Worm (Caenorhabditis elegans): ENCODE results near the gene srd-1.

DNA sequence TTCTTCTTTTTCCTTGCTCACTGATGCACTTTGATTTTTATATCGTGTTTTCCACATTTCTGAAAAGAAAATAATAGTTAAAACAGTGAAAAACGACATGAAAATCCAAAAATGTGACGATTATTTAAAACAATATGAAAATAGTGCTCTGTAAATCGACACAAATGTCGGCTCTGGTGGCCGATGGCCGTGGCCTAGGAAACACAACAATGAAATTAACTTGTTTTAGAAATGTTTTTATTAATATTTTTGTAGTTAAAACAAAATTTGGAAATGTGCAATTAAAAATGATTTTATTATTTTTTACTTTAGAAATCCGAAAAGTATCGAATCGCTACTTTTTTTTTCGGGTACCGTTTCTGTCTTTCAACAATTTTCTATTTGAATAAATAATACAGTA lies 18.2 kb upstream of the srd-1 start, which contains the start of gene arv-1:
- TF ChIP-seq ceh-82 (tag; optimal IDR thresholded peaks at IDR 0.05) (no peak), ama-1 (optimal IDR thresholded peaks at IDR 0.05) (peak; percentile 32), elt-1 (tag; optimal IDR thresholded peaks at IDR 0.05) (no peak), pqm-1 (tag; optimal IDR thresholded peaks at IDR 0.05) (peak; percentile 55), snpc-4 (tag; optimal IDR thresholded peaks at IDR 0.05) (peak; percentile 62), nhr-11 (tag; optimal IDR thresholded peaks at IDR 0.05) (no peak), mml-1 (tag; optimal IDR thresholded peaks at IDR 0.05) (no peak), fos-1 (tag; optimal IDR thresholded peaks at IDR 0.05) (no peak), nhr-12 (tag; optimal IDR thresholded peaks at IDR 0.05) (no peak)
